Worm (Caenorhabditis elegans): ENCODE measurements around the gene K02C4.3.

DNA sequence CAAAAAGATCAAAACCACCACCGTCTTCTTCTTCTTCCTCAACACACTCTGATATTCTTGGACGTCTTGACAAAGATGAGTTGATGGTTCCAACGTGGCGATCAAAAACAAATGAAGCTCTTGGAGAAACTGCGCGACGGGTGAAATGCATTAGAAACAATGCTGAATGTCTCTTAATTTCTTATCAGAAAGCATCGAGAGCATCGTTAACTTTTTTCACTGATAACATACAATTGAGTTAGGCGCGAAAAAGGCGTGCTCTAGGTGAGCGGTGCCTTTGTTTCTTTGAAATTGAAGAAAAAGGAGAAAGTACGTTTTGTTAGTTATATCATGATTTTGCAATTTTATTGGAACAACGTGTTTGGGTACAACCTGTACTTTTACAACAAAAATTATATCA is 13.4 kb downstream of the K02C4.3 start, which contains the start of gene gpcp-2:
- TF ChIP-seq unc-62 (GFP tag; optimal IDR thresholded peaks at IDR 0.05) (no peak), zag-1 (tag; optimal IDR thresholded peaks at IDR 0.05) (no peak), unc-39 (tag; optimal IDR thresholded peaks at IDR 0.05) (no peak), nhr-11 (tag; optimal IDR thresholded peaks at IDR 0.05) (no peak), nhr-28 (tag; optimal IDR thresholded peaks at IDR 0.05) (no peak), mml-1 (tag; optimal IDR thresholded peaks at IDR 0.05) (no peak)

Data from whole organism, L3 larva.